Worm (Caenorhabditis elegans) whole organism, L1 larva: Measurements from ENCODE around the gene fbxa-167.
A peak's percentile ranks its signal among the peaks of the same experiment; 100 is the strongest.

ENCODE experiments used
- C04F5.9 ChIP-seq: sonication (generic microtip); optimal IDR thresholded peaks from 2 replicates; lab custom pipeline; 2016; ENCODE audit warnings: missing genetic modification characterization, missing compliant biosample characterization
- F16B12.6 ChIP-seq: fragments of 150-350 bp; optimal IDR thresholded peaks from 2 replicates; lab custom pipeline; 2014; ENCODE audit warnings: missing biosample characterization, missing genetic modification characterization
- Y116A8C.19 ChIP-seq: sonication (generic microtip); optimal IDR thresholded peaks from 2 replicates; lab custom pipeline; 2016; ENCODE audit warnings: missing compliant biosample characterization, missing genetic modification characterization, borderline replicate concordance
- aha-1 ChIP-seq: fragments of 150-350 bp; optimal IDR thresholded peaks from 2 replicates; lab custom pipeline; 2014; ENCODE audit warnings: missing biosample characterization, missing genetic modification characterization
- alr-1 ChIP-seq: fragments of 200-800 bp; sonication (Bioruptor generic); optimal IDR thresholded peaks from 2 replicates; lab custom pipeline; 2018; ENCODE audit warnings: borderline replicate concordance, mild to moderate bottlenecking, missing genetic modification characterization, missing compliant biosample characterization
- blmp-1 ChIP-seq: fragments of 150-350 bp; optimal IDR thresholded peaks from 2 replicates; lab custom pipeline; 2014; ENCODE audit warnings: missing biosample characterization, missing genetic modification characterization
- ceh-63 ChIP-seq: fragments of 200-800 bp; sonication (Bioruptor generic); optimal IDR thresholded peaks from 2 replicates; lab custom pipeline; 2018; ENCODE audit warnings: mild to moderate bottlenecking, missing genetic modification characterization, missing compliant biosample characterization
- ceh-88 ChIP-seq: fragments of 200-800 bp; sonication (Bioruptor generic); IDR thresholded peaks from 2 replicates; pipeline ENCODE4 v1.3.6; 2022; ENCODE audit warnings: missing genetic modification characterization, missing compliant biosample characterization
- dpl-1 ChIP-seq, 3 experiments: fragments of 150-350 bp in 2 of 3; sonication (generic microtip) in 1 of 3; optimal IDR thresholded peaks; 2 replicates each; lab custom pipeline; 2014 to 2017; ENCODE audit warnings: missing biosample characterization in 3 of 3, missing genetic modification characterization in 3 of 3, missing genetic modification reagents in 3 of 3
- efl-1 ChIP-seq, 4 experiments: fragments of 150-350 bp; optimal IDR thresholded peaks in 3 of 4; peaks in 1 of 4; 1 replicate in 1 of 4; 2 replicates in 3 of 4; lab custom pipeline; 2014; ENCODE audit warnings: missing biosample characterization in 2 of 4, missing genetic modification characterization in 2 of 4, missing genetic modification reagents in 2 of 4
- egl-13 ChIP-seq: sonication (generic microtip); optimal IDR thresholded peaks from 2 replicates; lab custom pipeline; 2016; ENCODE audit warnings: missing genotype, missing genetic modification reagents, missing genetic modification characterization, missing compliant biosample characterization
- egl-27 ChIP-seq, 2 experiments: fragments of 150-350 bp in 1 of 2; sonication (generic microtip); optimal IDR thresholded peaks; 3 replicates each; lab custom pipeline; 2017 to 2018; ENCODE audit warnings: missing biosample characterization in 2 of 2, missing genetic modification characterization in 2 of 2, missing genetic modification reagents in 2 of 2
- elt-2 ChIP-seq: sonication (generic microtip); optimal IDR thresholded peaks from 2 replicates; lab custom pipeline; 2016; ENCODE audit warnings: missing genetic modification characterization, mild to moderate bottlenecking, inconsistent platforms, missing compliant biosample characterization, missing genetic modification reagents
- elt-3 ChIP-seq, 6 experiments: fragments of 150-350 bp in 1 of 6; sonication (generic microtip); optimal IDR thresholded peaks; 2 replicates each; lab custom pipeline; 2017 to 2018; ENCODE audit warnings: missing biosample characterization in 6 of 6, missing genetic modification characterization in 6 of 6, inconsistent platforms in 1 of 6
- fkh-4 ChIP-seq: sonication (generic microtip); optimal IDR thresholded peaks from 2 replicates; lab custom pipeline; 2016; ENCODE audit warnings: missing compliant biosample characterization, missing genetic modification characterization, borderline replicate concordance
- grh-1 ChIP-seq: fragments of 200-800 bp; sonication (Bioruptor generic); IDR thresholded peaks from 2 replicates; pipeline ENCODE4 v1.3.6; 2022; ENCODE audit warnings: missing genetic modification reagents, missing genetic modification characterization, missing compliant biosample characterization
- hlh-17 ChIP-seq: fragments of 200-800 bp; sonication (Bioruptor generic); optimal IDR thresholded peaks from 2 replicates; lab custom pipeline; 2018; ENCODE audit warnings: missing genetic modification characterization, mild to moderate bottlenecking, missing compliant biosample characterization, moderate library complexity, borderline replicate concordance
- hlh-4 ChIP-seq: sonication (generic microtip); optimal IDR thresholded peaks from 2 replicates; lab custom pipeline; 2016; ENCODE audit warnings: mild to moderate bottlenecking, missing genetic modification characterization, missing compliant biosample characterization
- jun-1 ChIP-seq: fragments of 150-350 bp; optimal IDR thresholded peaks from 2 replicates; lab custom pipeline; 2014; ENCODE audit warnings: missing biosample characterization, missing genetic modification reagents, missing genetic modification characterization
- lin-14 ChIP-seq: fragments of 200-800 bp; sonication (Bioruptor generic); optimal IDR thresholded peaks from 2 replicates; lab custom pipeline; 2018; ENCODE audit warnings: mild to moderate bottlenecking, missing genetic modification characterization, moderate library complexity, missing compliant biosample characterization
- lin-35 ChIP-seq, 2 experiments: fragments of 150-350 bp; optimal IDR thresholded peaks; 2 replicates each; lab custom pipeline; 2014; ENCODE audit warnings: missing biosample characterization in 2 of 2, missing genetic modification characterization in 2 of 2, missing genetic modification reagents in 2 of 2
- lsy-2 ChIP-seq, 2 experiments: fragments of 150-350 bp; optimal IDR thresholded peaks; 2 replicates each; lab custom pipeline; 2014; ENCODE audit warnings: missing biosample characterization in 2 of 2, missing genetic modification characterization in 2 of 2
- mab-9 ChIP-seq: fragments of 200-800 bp; sonication (Bioruptor generic); IDR thresholded peaks from 2 replicates; pipeline ENCODE4 v1.3.6; 2022; ENCODE audit warnings: missing genetic modification reagents, missing genetic modification characterization, missing compliant biosample characterization
- mdl-1 ChIP-seq, 2 experiments: fragments of 150-350 bp; optimal IDR thresholded peaks; 2 replicates each; lab custom pipeline; 2014 to 2017; ENCODE audit warnings: missing biosample characterization in 2 of 2, missing genetic modification characterization in 2 of 2, inconsistent platforms in 1 of 2
- mep-1 ChIP-seq: fragments of 150-350 bp; optimal IDR thresholded peaks from 2 replicates; lab custom pipeline; 2014; ENCODE audit warnings: missing biosample characterization, missing genetic modification characterization
- nhr-11 ChIP-seq: fragments of 150-350 bp; optimal IDR thresholded peaks from 2 replicates; lab custom pipeline; 2014; ENCODE audit warnings: missing biosample characterization, missing genetic modification characterization
- nhr-12 ChIP-seq: sonication (generic microtip); optimal IDR thresholded peaks from 2 replicates; lab custom pipeline; 2017; ENCODE audit warnings: missing biosample characterization, missing genetic modification characterization
- nhr-19 ChIP-seq: fragments of 200-800 bp; sonication (Bioruptor generic); conservative IDR thresholded peaks from 2 replicates; pipeline ENCODE4 v1.3.6; 2022; ENCODE audit warnings: missing genetic modification characterization, missing compliant biosample characterization
- nhr-20 ChIP-seq: sonication (generic microtip); optimal IDR thresholded peaks from 2 replicates; lab custom pipeline; 2016; ENCODE audit warnings: mild to moderate bottlenecking, missing genetic modification characterization, missing compliant biosample characterization
- nhr-237 ChIP-seq: fragments of 150-350 bp; optimal IDR thresholded peaks from 2 replicates; lab custom pipeline; 2014; ENCODE audit warnings: missing biosample characterization, missing genetic modification characterization
- nhr-47 ChIP-seq: sonication (generic microtip); optimal IDR thresholded peaks from 2 replicates; lab custom pipeline; 2016; ENCODE audit warnings: mild to moderate bottlenecking, missing genetic modification characterization, moderate library complexity, missing compliant biosample characterization
- nhr-71 ChIP-seq: sonication (generic microtip); optimal IDR thresholded peaks from 2 replicates; lab custom pipeline; 2016; ENCODE audit warnings: mild to moderate bottlenecking, missing genetic modification characterization, moderate library complexity, missing compliant biosample characterization
- nhr-85 ChIP-seq: sonication (generic microtip); peaks from one replicate; lab custom pipeline; 2016; ENCODE audit warnings: missing genetic modification characterization, inconsistent platforms, missing compliant biosample characterization
- nhr-90 ChIP-seq: sonication (generic microtip); optimal IDR thresholded peaks from 2 replicates; lab custom pipeline; 2016; ENCODE audit warnings: mild to moderate bottlenecking, missing genetic modification characterization, missing compliant biosample characterization; ENCODE audit not compliant: poor library complexity
- pqm-1 ChIP-seq: sonication (generic microtip); optimal IDR thresholded peaks from 3 replicates; lab custom pipeline; 2017; ENCODE audit warnings: missing biosample characterization, missing genetic modification characterization
- snu-23 ChIP-seq: sonication (generic microtip); optimal IDR thresholded peaks from 2 replicates; lab custom pipeline; 2016; ENCODE audit warnings: missing genetic modification characterization, missing compliant biosample characterization
- sup-37 ChIP-seq: fragments of 200-800 bp; sonication (Bioruptor generic); optimal IDR thresholded peaks from 2 replicates; lab custom pipeline; 2018; ENCODE audit warnings: mild to moderate bottlenecking, missing genetic modification characterization, missing compliant biosample characterization
- tbx-2 ChIP-seq: sonication (generic microtip); optimal IDR thresholded peaks from 2 replicates; lab custom pipeline; 2016; ENCODE audit warnings: missing genetic modification characterization, missing compliant biosample characterization
- unc-30 ChIP-seq: sonication (generic microtip); optimal IDR thresholded peaks from 2 replicates; lab custom pipeline; 2017; ENCODE audit warnings: missing biosample characterization, missing genetic modification characterization
- unc-98 ChIP-seq: fragments of 200-800 bp; sonication (Bioruptor generic); IDR thresholded peaks from 2 replicates; pipeline ENCODE4 v1.3.6; 2022; ENCODE audit warnings: missing genetic modification characterization, missing compliant biosample characterization
- xbp-1 ChIP-seq: sonication (generic microtip); optimal IDR thresholded peaks from 2 replicates; lab custom pipeline; 2016; ENCODE audit warnings: missing genetic modification characterization, missing compliant biosample characterization
- zip-4 ChIP-seq: fragments of 200-800 bp; sonication (Bioruptor generic); optimal IDR thresholded peaks from 2 replicates; lab custom pipeline; 2018; ENCODE audit warnings: mild to moderate bottlenecking, missing genetic modification characterization, moderate library complexity, missing compliant biosample characterization
- ztf-11 ChIP-seq, 2 experiments: sonication (generic microtip); optimal IDR thresholded peaks; 2 replicates each; lab custom pipeline; 2016 to 2017; ENCODE audit warnings: missing genetic modification characterization in 2 of 2, missing biosample characterization in 1 of 2, missing compliant biosample characterization in 1 of 2

The fbxa-167 gene

ce11 chrII:13678555-13679119 lies 37.3 kb downstream of the fbxa-167 start:
- TF ChIP-seq lsy-2 (tag; optimal IDR thresholded peaks at IDR 0.05; lab: Kevin White, UChicago) (peak in 1 of 2 experiments; percentile 65), xbp-1 (tag; lab: Kevin White, UChicago) (no peak), grh-1 (peak; percentile 44; the same call in 1 of the 2 replicates), efl-1 (optimal IDR thresholded peaks at IDR 0.05; lab: Kevin White, UChicago) (no peak), efl-1 (GFP tag; optimal IDR thresholded peaks at IDR 0.05 in 1 of 2; lab: Kevin White, UChicago) (peak in 1 of 2 experiments; percentile 20), blmp-1 (peak; percentile 57), sup-37 (GFP tag; lab: Kevin White, UChicago) (no peak), zip-4 (no peak), elt-2 (tag; lab: Kevin White, UChicago) (no peak), Y116A8C.19 (tag; lab: Kevin White, UChicago) (no peak), mdl-1 (tag; optimal IDR thresholded peaks at IDR 0.05; lab: Kevin White, UChicago) (peak in 1 of 2 experiments; percentile 25), elt-3 (tag; optimal IDR thresholded peaks at IDR 0.05; lab: Kevin White, UChicago) (peak in 5 of 6 experiments; percentile 19 to 60 (median 41)), nhr-20 (tag; lab: Kevin White, UChicago) (peak; percentile 74), nhr-90 (tag; lab: Kevin White, UChicago) (peak; percentile 64), lin-35 (GFP tag; optimal IDR thresholded peaks at IDR 0.05; lab: Kevin White, UChicago) (peak in 1 of 2 experiments; percentile 54), nhr-85 (peak; percentile 98), nhr-12 (no peak), ceh-63 (GFP tag; lab: Kevin White, UChicago) (no peak), nhr-71 (tag; lab: Kevin White, UChicago) (peak; percentile 79), unc-98 (no peak), nhr-19 (GFP tag; lab: Robert Waterston, UW) (peak; percentile 51; the same call in 1 of the 2 replicates), unc-30 (tag; lab: Kevin White, UChicago) (no peak), aha-1 (tag; lab: Kevin White, UChicago) (no peak), jun-1 (tag; lab: Kevin White, UChicago) (no peak), C04F5.9 (no peak), nhr-47 (tag; lab: Kevin White, UChicago) (peak; percentile 40), snu-23 (GFP tag; lab: Kevin White, UChicago) (peak; percentile 63), tbx-2 (tag; lab: Kevin White, UChicago) (peak; percentile 70), lin-14 (GFP tag; lab: Kevin White, UChicago) (peak; percentile 67), mab-9 (GFP tag; lab: Robert Waterston, UW) (no peak)

ce11 chrII:13679775-13680320 lies 38.6 kb downstream of the fbxa-167 start:
- peak; percentile 12 for TF ChIP-seq tbx-2 (tag; lab: Kevin White, UChicago)
- no peak for TF ChIP-seq nhr-11 (tag; lab: Kevin White, UChicago)
- peak; percentile 94 for TF ChIP-seq nhr-85
- peak; percentile 98 for TF ChIP-seq blmp-1
- peak in 2 of 6 experiments; percentile 47 to 72 for TF ChIP-seq elt-3 (tag; optimal IDR thresholded peaks at IDR 0.05; lab: Kevin White, UChicago)
- no peak for TF ChIP-seq ceh-88 (GFP tag; lab: Robert Waterston, UW)
- TF ChIP-seq lin-14 (GFP tag; lab: Kevin White, UChicago), result peak; percentile 54
- no peak for TF ChIP-seq ztf-11 (tag; optimal IDR thresholded peaks at IDR 0.05; lab: Kevin White, UChicago)
- peak in 1 of 2 experiments; percentile 54 for TF ChIP-seq mdl-1 (tag; optimal IDR thresholded peaks at IDR 0.05; lab: Kevin White, UChicago)
- TF ChIP-seq nhr-20 (tag; lab: Kevin White, UChicago), result peak; percentile 52
- no peak for TF ChIP-seq unc-30 (tag; lab: Kevin White, UChicago)
- no peak for TF ChIP-seq unc-98
- TF ChIP-seq snu-23 (GFP tag; lab: Kevin White, UChicago), result peak; percentile 29
- peak; percentile 28 for TF ChIP-seq mep-1 (tag; lab: Kevin White, UChicago)
- TF ChIP-seq lin-35 (GFP tag; optimal IDR thresholded peaks at IDR 0.05; lab: Kevin White, UChicago), result peak in 1 of 2 experiments; percentile 21
- TF ChIP-seq nhr-71 (tag; lab: Kevin White, UChicago), result peak; percentile 55

DNA sequence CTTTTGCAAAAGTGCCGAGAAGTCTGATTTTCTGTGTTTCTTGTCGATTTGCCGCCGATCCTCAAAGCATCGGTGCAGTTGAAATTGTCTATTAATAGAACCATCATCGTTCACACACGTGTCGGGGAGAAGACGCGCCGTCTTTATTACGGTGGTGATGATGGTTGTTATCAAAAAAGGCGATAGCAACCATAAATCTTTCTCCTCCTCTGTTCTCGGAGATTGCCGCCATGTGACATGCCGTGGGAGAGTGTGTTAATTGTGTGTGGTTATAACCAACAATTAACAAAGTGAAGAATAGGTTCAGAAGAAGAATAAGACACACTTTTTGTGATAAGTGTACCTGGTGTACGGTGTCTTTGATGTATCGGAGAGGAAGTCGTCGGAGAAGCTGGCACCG lies 39.8 kb downstream of the fbxa-167 start:
- TF ChIP-seq alr-1 (tag; lab: Kevin White, UChicago) (no peak), dpl-1 (GFP tag; optimal IDR thresholded peaks at IDR 0.05; lab: Kevin White, UChicago) (peak in 1 of 3 experiments; percentile 16), nhr-11 (tag; lab: Kevin White, UChicago) (no peak), hlh-4 (tag; lab: Kevin White, UChicago) (no peak), pqm-1 (tag; lab: Kevin White, UChicago) (no peak), aha-1 (tag; lab: Kevin White, UChicago) (no peak), egl-13 (tag; lab: Kevin White, UChicago) (no peak), egl-27 (tag; optimal IDR thresholded peaks at IDR 0.05; lab: Kevin White, UChicago) (no peak), F16B12.6 (tag; lab: Kevin White, UChicago) (no peak), fkh-4 (tag; lab: Kevin White, UChicago) (no peak), sup-37 (GFP tag; lab: Kevin White, UChicago) (no peak), nhr-237 (tag; lab: Kevin White, UChicago) (no peak), snu-23 (GFP tag; lab: Kevin White, UChicago) (peak; percentile 66), jun-1 (tag; lab: Kevin White, UChicago) (no peak), nhr-85 (peak; percentile 93), nhr-47 (tag; lab: Kevin White, UChicago) (no peak), hlh-17 (GFP tag; lab: Kevin White, UChicago) (no peak), ztf-11 (tag; optimal IDR thresholded peaks at IDR 0.05; lab: Kevin White, UChicago) (no peak), ceh-63 (GFP tag; lab: Kevin White, UChicago) (no peak)
